In genomic region chr2L:8715454-8715853, dm6 we compare ENCODE assay signal across 3 fruit fly cellular contexts.
TF ChIP-seq lines count a peak whose summit lies in the region.

No protein-coding gene starts in this region.

- no peak for TF ChIP-seq CTCF in whole organism, embryonic (GFP tag; optimal IDR thresholded peaks at IDR 0.05; lab: Kevin White, UChicago)

TF ChIP-seq in whole organism, adult, 20 proteins besides CTCF, POLR2A, EP300 and RAD21:
- TF ChIP-seq kay (GFP tag; lab: Kevin White, UChicago; ENCODE audit: borderline replicate concordance), result peak; percentile 25
- no peak for TF ChIP-seq Hr96 (GFP tag; optimal IDR thresholded peaks at IDR 0.05; lab: Kevin White, UChicago)
- TF ChIP-seq CG7045 (GFP tag; optimal IDR thresholded peaks at IDR 0.05; lab: Kevin White, UChicago), result no peak

TF ChIP-seq in whole organism, embryonic, 481 proteins besides CTCF, POLR2A, EP300 and RAD21:
- TF ChIP-seq Neu2 (GFP tag; optimal IDR thresholded peaks at IDR 0.05; lab: Kevin White, UChicago; ENCODE audit: borderline replicate concordance) (no peak), CG6765 (GFP tag; optimal IDR thresholded peaks at IDR 0.05; lab: Kevin White, UChicago) (peak; percentile 21), CG8388 (GFP tag; optimal IDR thresholded peaks at IDR 0.05; lab: Kevin White, UChicago) (no peak), insv (GFP tag; optimal IDR thresholded peaks at IDR 0.05; lab: Kevin White, UChicago) (no peak), CG2875 (GFP tag; optimal IDR thresholded peaks at IDR 0.05; lab: Kevin White, UChicago) (no peak), twi (tag; optimal IDR thresholded peaks at IDR 0.05; lab: Kevin White, UChicago) (peak; percentile 30), sr (GFP tag; IDR thresholded peaks at IDR 0.05; lab: Robert Waterston, UW) (peak; percentile 95), dpn (GFP tag; optimal IDR thresholded peaks at IDR 0.05; lab: Kevin White, UChicago) (no peak), Med (GFP tag; lab: Kevin White, UChicago) (peak; percentile 59), D19A (tag; optimal IDR thresholded peaks at IDR 0.05; lab: Kevin White, UChicago) (no peak), ci (GFP tag; IDR thresholded peaks at IDR 0.05; lab: Robert Waterston, UW) (peak; percentile 48; the same call in 1 of the 3 replicates), Optix (GFP tag; IDR thresholded peaks at IDR 0.05; lab: Robert Waterston, UW) (no peak), CG4820 (GFP tag; optimal IDR thresholded peaks at IDR 0.05; lab: Kevin White, UChicago) (no peak), caup (GFP tag; optimal IDR thresholded peaks at IDR 0.05; lab: Kevin White, UChicago; ENCODE audit: severe bottlenecking) (no peak), Eip74EF (GFP tag; optimal IDR thresholded peaks at IDR 0.05; lab: Kevin White, UChicago) (peak in 1 of 2 experiments; percentile 6), Mad (GFP tag; optimal IDR thresholded peaks at IDR 0.05; lab: Kevin White, UChicago) (no peak), btn (GFP tag; optimal IDR thresholded peaks at IDR 0.05; lab: Kevin White, UChicago) (no peak), CG9609 (GFP tag; optimal IDR thresholded peaks at IDR 0.05; lab: Kevin White, UChicago) (no peak), Antp (GFP tag; optimal IDR thresholded peaks at IDR 0.05; lab: Kevin White, UChicago) (no peak), CG12769 (tag; optimal IDR thresholded peaks at IDR 0.05; lab: Kevin White, UChicago) (peak; percentile 43), ac (GFP tag; optimal IDR thresholded peaks at IDR 0.05; lab: Kevin White, UChicago) (no peak), CG7357 (GFP tag; IDR thresholded peaks at IDR 0.05; lab: Robert Waterston, UW) (no peak), ap (GFP tag; IDR thresholded peaks at IDR 0.05; lab: Robert Waterston, UW) (no peak), CG13894 (tag; optimal IDR thresholded peaks at IDR 0.05; lab: Kevin White, UChicago) (peak; percentile 37), mld (GFP tag; IDR thresholded peaks at IDR 0.05; lab: Robert Waterston, UW; ENCODE audit: partially characterized antibody) (no peak), aop (GFP tag; IDR thresholded peaks at IDR 0.05; lab: Robert Waterston, UW) (0 out of 2 replicates have a peak, but pooled peaks have one; percentile 15), Poxn (GFP tag; IDR thresholded peaks at IDR 0.05; lab: Robert Waterston, UW) (no peak), oc (tag; optimal IDR thresholded peaks at IDR 0.05; lab: Kevin White, UChicago) (no peak), seq (GFP tag; IDR thresholded peaks at IDR 0.05; lab: Robert Waterston, UW) (no peak), CG6683 (GFP tag; optimal IDR thresholded peaks at IDR 0.05; lab: Kevin White, UChicago) (no peak), chinmo (GFP tag; IDR thresholded peaks at IDR 0.05; lab: Robert Waterston, UW; ENCODE audit: partially characterized antibody) (0 out of 4 replicates have a peak, but pooled peaks have one; percentile 68), sd (tag; optimal IDR thresholded peaks at IDR 0.05; lab: Kevin White, UChicago) (peak; percentile 92), toy (GFP tag; IDR thresholded peaks at IDR 0.05; lab: Robert Waterston, UW) (no peak), bsh (GFP tag; optimal IDR thresholded peaks at IDR 0.05; lab: Kevin White, UChicago) (no peak), sim (GFP tag; IDR thresholded peaks at IDR 0.05; lab: Robert Waterston, UW) (no peak), NFAT (GFP tag; IDR thresholded peaks at IDR 0.05; lab: Robert Waterston, UW) (no peak), run (tag; optimal IDR thresholded peaks at IDR 0.05; lab: Kevin White, UChicago) (peak; percentile 44), kay (GFP tag; optimal IDR thresholded peaks at IDR 0.05; lab: Kevin White, UChicago) (no peak)

TF ChIP-seq in whole organism, prepupa, 60 proteins besides CTCF, POLR2A, EP300 and RAD21:
- peak; percentile 19 for TF ChIP-seq fkh (GFP tag; optimal IDR thresholded peaks at IDR 0.05; lab: Kevin White, UChicago)
- TF ChIP-seq CG11294 (GFP tag; IDR thresholded peaks at IDR 0.05; lab: Robert Waterston, UW), result no peak
